Fruit fly (Drosophila melanogaster) whole organism, prepupa: ENCODE results near the gene CG10348.

Source experiments
- Blimp-1 ChIP-seq: fragments of 200-800 bp; sonication (Bioruptor generic); optimal IDR thresholded peaks from 3 replicates; lab custom pipeline; 2017; ENCODE audit warnings: missing biosample characterization, missing genetic modification characterization, mild to moderate bottlenecking, moderate library complexity, missing genetic modification reagents
- CG10669 ChIP-seq: fragments of 200-800 bp; sonication (Bioruptor generic); optimal IDR thresholded peaks from 3 replicates; lab custom pipeline; 2018; ENCODE audit warnings: missing biosample characterization, mild to moderate bottlenecking, missing genetic modification characterization, moderate library complexity
- CG15336 ChIP-seq: fragments of 200-800 bp; sonication (Bioruptor generic); IDR thresholded peaks from 2 replicates; pipeline ENCODE4 v1.3.6; 2022; ENCODE audit warnings: missing biosample characterization, missing genetic modification characterization
- CG1621 ChIP-seq: fragments of 200-800 bp; sonication (Bioruptor generic); optimal IDR thresholded peaks from 3 replicates; lab custom pipeline; 2018; ENCODE audit warnings: missing biosample characterization, mild to moderate bottlenecking, missing genetic modification characterization
- CG16779 ChIP-seq: fragments of 200-800 bp; sonication (Bioruptor generic); optimal IDR thresholded peaks from 3 replicates; lab custom pipeline; 2017; ENCODE audit warnings: missing biosample characterization, mild to moderate bottlenecking, missing genetic modification characterization
- CG3032 ChIP-seq: fragments of 200-800 bp; optimal IDR thresholded peaks from 2 replicates; lab custom pipeline; 2019; ENCODE audit warnings: missing biosample characterization, mild to moderate bottlenecking, missing genetic modification characterization, moderate library complexity
- CG31627 ChIP-seq: fragments of 200-800 bp; sonication (Bioruptor generic); optimal IDR thresholded peaks from 3 replicates; lab custom pipeline; 2016; ENCODE audit warnings: missing biosample characterization, missing genetic modification characterization
- CG32006 ChIP-seq: fragments of 200-800 bp; sonication (Bioruptor generic); optimal IDR thresholded peaks from 3 replicates; lab custom pipeline; 2017; ENCODE audit warnings: missing biosample characterization, mild to moderate bottlenecking, missing genetic modification characterization
- CG34406 ChIP-seq: fragments of 200-800 bp; sonication (Bioruptor generic); optimal IDR thresholded peaks from 3 replicates; lab custom pipeline; 2016; ENCODE audit warnings: missing biosample characterization, missing genetic modification characterization
- CG3919 ChIP-seq: fragments of 200-800 bp; sonication (Bioruptor generic); optimal IDR thresholded peaks from 3 replicates; lab custom pipeline; 2016; ENCODE audit warnings: missing biosample characterization, missing genetic modification characterization
- CG4318 ChIP-seq: fragments of 200-800 bp; sonication (Bioruptor generic); optimal IDR thresholded peaks from 3 replicates; lab custom pipeline; 2017; ENCODE audit warnings: missing biosample characterization, mild to moderate bottlenecking, missing genetic modification characterization
- CG6163 ChIP-seq: fragments of 200-800 bp; sonication (Bioruptor generic); IDR thresholded peaks from 3 replicates; pipeline ENCODE4 v1.3.6; 2022; ENCODE audit warnings: missing biosample characterization, missing genetic modification characterization
- CG6276 ChIP-seq: fragments of 200-800 bp; sonication (Bioruptor generic); optimal IDR thresholded peaks from 2 replicates; lab custom pipeline; 2017; ENCODE audit warnings: missing biosample characterization, mild to moderate bottlenecking, missing genetic modification characterization
- CG6792 ChIP-seq: fragments of 200-800 bp; sonication (Bioruptor generic); optimal IDR thresholded peaks from 3 replicates; lab custom pipeline; 2016; ENCODE audit warnings: missing biosample characterization, missing genetic modification characterization
- CG6808 ChIP-seq: fragments of 200-800 bp; sonication (Bioruptor generic); optimal IDR thresholded peaks from 3 replicates; lab custom pipeline; 2017; ENCODE audit warnings: missing biosample characterization, missing genetic modification characterization, mild to moderate bottlenecking, moderate library complexity, missing genetic modification reagents
- CG6854 ChIP-seq: fragments of 200-800 bp; sonication (Bioruptor generic); optimal IDR thresholded peaks from 2 replicates; lab custom pipeline; 2017; ENCODE audit warnings: missing biosample characterization, mild to moderate bottlenecking, missing genetic modification characterization
- CG7368 ChIP-seq: fragments of 200-800 bp; sonication (Bioruptor generic); optimal IDR thresholded peaks from 3 replicates; lab custom pipeline; 2016; ENCODE audit warnings: missing biosample characterization, missing genetic modification characterization
- CG8319 ChIP-seq: fragments of 200-800 bp; sonication (Bioruptor generic); optimal IDR thresholded peaks from 3 replicates; lab custom pipeline; 2016; ENCODE audit warnings: missing biosample characterization, missing genetic modification characterization
- Eip75B ChIP-seq: fragments of 200-800 bp; sonication (Bioruptor generic); optimal IDR thresholded peaks from 3 replicates; lab custom pipeline; 2016; ENCODE audit warnings: missing biosample characterization, missing genetic modification characterization
- Eip78C ChIP-seq: fragments of 200-800 bp; sonication (Bioruptor generic); peaks from one replicate; lab custom pipeline; 2016; ENCODE audit warnings: missing biosample characterization, missing genetic modification characterization
- Eip93F ChIP-seq: fragments of 200-800 bp; sonication (Bioruptor generic); optimal IDR thresholded peaks from 2 replicates; lab custom pipeline; 2016; ENCODE audit warnings: missing biosample characterization, mild to moderate bottlenecking, missing genetic modification characterization
- Ets21C ChIP-seq: fragments of 200-800 bp; sonication (Bioruptor generic); optimal IDR thresholded peaks from 3 replicates; lab custom pipeline; 2016; ENCODE audit warnings: missing biosample characterization, missing genetic modification characterization
- Gug ChIP-seq: fragments of 200-800 bp; sonication (Bioruptor generic); IDR thresholded peaks from 2 replicates; pipeline ENCODE4 v1.3.6; 2022; ENCODE audit warnings: missing biosample characterization, missing genetic modification characterization
- Hr38 ChIP-seq: sonication (Bioruptor generic); optimal IDR thresholded peaks from 2 replicates; lab custom pipeline; 2016; ENCODE audit warnings: missing biosample characterization, missing genetic modification characterization
- Hr4 ChIP-seq: fragments of 200-800 bp; sonication (Bioruptor generic); optimal IDR thresholded peaks from 3 replicates; lab custom pipeline; 2016; ENCODE audit warnings: missing biosample characterization, missing genetic modification characterization
- Met ChIP-seq: fragments of 200-800 bp; sonication (Bioruptor generic); optimal IDR thresholded peaks from 3 replicates; lab custom pipeline; 2016; ENCODE audit warnings: missing biosample characterization, missing genetic modification characterization
- OdsH ChIP-seq: fragments of 200-800 bp; sonication (Bioruptor generic); optimal IDR thresholded peaks from 3 replicates; lab custom pipeline; 2016; ENCODE audit warnings: missing biosample characterization, missing genetic modification characterization
- Sox14 ChIP-seq: fragments of 200-800 bp; sonication (Bioruptor generic); optimal IDR thresholded peaks from 3 replicates; lab custom pipeline; 2016; ENCODE audit warnings: missing biosample characterization, missing genetic modification characterization
- Sox15 ChIP-seq: fragments of 200-800 bp; sonication (Bioruptor generic); optimal IDR thresholded peaks from 3 replicates; lab custom pipeline; 2016; ENCODE audit warnings: missing biosample characterization, missing genetic modification characterization
- achi ChIP-seq: fragments of 200-800 bp; sonication (Bioruptor generic); optimal IDR thresholded peaks from 3 replicates; lab custom pipeline; 2016; ENCODE audit warnings: missing biosample characterization, missing genetic modification characterization
- acj6 ChIP-seq: fragments of 200-800 bp; sonication (Bioruptor generic); optimal IDR thresholded peaks from 3 replicates; lab custom pipeline; 2016; ENCODE audit warnings: missing biosample characterization, missing genetic modification characterization
- cyc ChIP-seq: fragments of 200-800 bp; sonication (Bioruptor generic); optimal IDR thresholded peaks from 3 replicates; lab custom pipeline; 2016; ENCODE audit warnings: missing biosample characterization, missing genetic modification characterization
- dac ChIP-seq: fragments of 200-800 bp; sonication (Bioruptor generic); optimal IDR thresholded peaks from 2 replicates; lab custom pipeline; 2017; ENCODE audit warnings: missing biosample characterization, mild to moderate bottlenecking, missing genetic modification characterization
- dsx ChIP-seq: fragments of 200-800 bp; optimal IDR thresholded peaks from 3 replicates; lab custom pipeline; 2019; ENCODE audit warnings: missing biosample characterization, mild to moderate bottlenecking, missing genetic modification characterization, moderate library complexity; ENCODE audit not compliant: poor library complexity, severe bottlenecking
- eg ChIP-seq: fragments of 200-800 bp; sonication (Bioruptor generic); IDR thresholded peaks from 3 replicates; pipeline ENCODE4 v1.3.6; 2022; ENCODE audit warnings: missing biosample characterization, missing genetic modification characterization
- esn ChIP-seq: fragments of 200-800 bp; sonication (Bioruptor generic); optimal IDR thresholded peaks from 2 replicates; lab custom pipeline; 2016; ENCODE audit warnings: missing biosample characterization, mild to moderate bottlenecking, missing genetic modification characterization, moderate library complexity
- fd59A ChIP-seq: fragments of 200-800 bp; sonication (Bioruptor generic); optimal IDR thresholded peaks from 2 replicates; lab custom pipeline; 2017; ENCODE audit warnings: missing biosample characterization, mild to moderate bottlenecking, missing genetic modification characterization, missing genetic modification reagents
- fd85E ChIP-seq: fragments of 200-800 bp; sonication (Bioruptor generic); optimal IDR thresholded peaks from 3 replicates; lab custom pipeline; 2016; ENCODE audit warnings: missing biosample characterization, missing genetic modification characterization
- net ChIP-seq: fragments of 200-800 bp; sonication (Bioruptor generic); optimal IDR thresholded peaks from 3 replicates; lab custom pipeline; 2016; ENCODE audit warnings: missing biosample characterization, missing genetic modification characterization
- pdm3 ChIP-seq: fragments of 200-800 bp; sonication (Bioruptor generic); optimal IDR thresholded peaks from 3 replicates; lab custom pipeline; 2016; ENCODE audit warnings: missing biosample characterization, missing genetic modification characterization
- salr ChIP-seq, 2 experiments: fragments of 200-800 bp; sonication (Bioruptor generic); optimal IDR thresholded peaks; 3 replicates each; lab custom pipeline; 2016 to 2018; ENCODE audit warnings: missing biosample characterization in 2 of 2, missing genetic modification characterization in 2 of 2, mild to moderate bottlenecking in 1 of 2
- spab ChIP-seq: fragments of 200-800 bp; sonication (Bioruptor generic); optimal IDR thresholded peaks from 2 replicates; lab custom pipeline; 2017; ENCODE audit warnings: missing biosample characterization, mild to moderate bottlenecking, missing genetic modification characterization, missing genetic modification reagents
- ss ChIP-seq, 2 experiments: fragments of 200-800 bp; sonication (Bioruptor generic); optimal IDR thresholded peaks; 2 replicates in 1 of 2; 3 replicates in 1 of 2; lab custom pipeline; 2017 to 2018; ENCODE audit warnings: mild to moderate bottlenecking in 2 of 2, missing biosample characterization in 2 of 2, missing genetic modification characterization in 2 of 2, moderate library complexity in 1 of 2
- topi ChIP-seq: fragments of 200-800 bp; sonication (Bioruptor generic); optimal IDR thresholded peaks from 3 replicates; lab custom pipeline; 2016; ENCODE audit warnings: missing biosample characterization, missing genetic modification characterization

CG10348 gene

DNA sequence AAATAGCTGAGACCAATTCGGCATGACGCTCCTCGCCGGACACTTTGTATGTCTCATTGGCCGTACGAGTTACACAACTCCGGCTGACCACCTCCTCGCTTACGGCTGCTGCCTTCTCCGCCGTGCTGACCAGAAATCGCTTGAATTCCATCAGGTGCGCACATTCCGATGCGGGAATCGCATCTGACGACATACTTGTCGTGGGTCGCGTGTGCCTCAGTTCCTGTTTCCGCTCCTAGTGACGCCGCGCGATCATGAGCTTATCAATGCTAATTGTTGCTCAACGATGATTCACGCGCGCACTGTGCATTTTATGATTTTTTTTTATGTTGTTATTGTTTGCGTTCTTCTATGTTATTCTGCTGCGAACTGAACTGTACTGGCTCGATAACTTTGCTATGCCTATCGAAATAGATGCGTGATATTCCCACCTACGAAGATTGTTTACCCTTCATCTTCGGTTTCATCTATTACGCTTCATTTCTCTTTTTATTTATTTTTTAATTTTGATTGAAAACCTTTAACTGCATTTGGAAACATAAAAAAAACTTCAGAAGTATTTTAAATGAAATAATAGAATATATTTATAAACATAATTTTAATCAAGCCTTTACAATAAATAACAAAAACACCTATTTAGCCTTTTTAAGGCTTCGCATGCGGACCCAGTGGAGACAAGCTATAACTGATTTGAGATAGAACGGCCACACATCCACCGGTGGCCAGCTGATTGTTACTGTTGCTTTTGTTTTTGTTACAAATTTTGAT is 29.4 kb downstream of the CG10348 start, which contains the start of the genes CG10376 and CG10343 (continued):
- TF ChIP-seq Eip75B (GFP tag; lab: Kevin White, UChicago) (no peak), CG6808 (GFP tag; lab: Kevin White, UChicago) (peak; percentile 77), Gug (peak; percentile 85), CG34406 (peak; percentile 84), acj6 (peak; percentile 82), CG6163 (GFP tag; lab: Robert Waterston, UW) (peak; percentile 76), fd85E (GFP tag; lab: Kevin White, UChicago) (no peak), fd59A (GFP tag; lab: Kevin White, UChicago) (peak; percentile 71), CG15336 (GFP tag; lab: Robert Waterston, UW) (peak; percentile 77), Eip78C (GFP tag; lab: Kevin White, UChicago) (peak; percentile 92), CG8319 (GFP tag; lab: Kevin White, UChicago) (peak; percentile 59), CG1621 (peak; percentile 42), dac (GFP tag; lab: Kevin White, UChicago) (peak; percentile 73), CG16779 (tag; lab: Kevin White, UChicago) (no peak), topi (GFP tag; lab: Kevin White, UChicago) (peak; percentile 66), CG7368 (peak; percentile 55), achi (GFP tag; lab: Kevin White, UChicago) (peak; percentile 82), Sox15 (GFP tag; lab: Kevin White, UChicago) (peak; percentile 88), dsx (GFP tag; lab: Kevin White, UChicago) (peak; percentile 84)

DNA sequence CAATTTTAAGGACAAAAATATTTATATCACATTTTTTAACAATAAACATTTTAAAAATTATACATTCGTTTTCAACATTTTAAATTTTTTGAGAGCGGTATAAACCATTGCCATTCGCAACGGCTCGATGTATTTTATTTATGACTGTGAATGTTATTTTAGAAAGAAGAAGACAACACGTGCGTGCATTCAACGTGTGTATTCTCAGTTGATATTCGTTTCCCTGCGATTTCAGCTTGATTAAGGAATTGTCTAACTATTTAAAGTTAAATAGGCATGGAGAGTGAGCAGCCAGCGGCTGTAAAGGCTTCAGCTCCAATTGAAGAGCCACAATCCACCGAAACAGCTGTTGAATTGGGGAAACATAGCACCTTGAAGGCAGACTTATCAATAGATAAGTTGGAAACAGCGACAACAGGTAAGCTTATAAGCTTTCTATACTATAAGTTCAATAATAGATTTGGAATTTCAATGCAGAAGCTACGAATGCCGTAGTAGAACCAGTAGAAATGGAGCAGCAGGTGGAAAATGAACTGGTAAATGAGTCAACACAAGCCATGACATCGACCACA is 33.7 kb downstream of the CG10348 start, which contains the start of gene CG10341:
Gene CG10341 (plus strand): TSS at position 156 of the 572 bp plus-strand sequence.
- peak; percentile 63 for TF ChIP-seq Eip78C (GFP tag; lab: Kevin White, UChicago)
- TF ChIP-seq Ets21C (GFP tag; lab: Kevin White, UChicago) = no peak

DNA sequence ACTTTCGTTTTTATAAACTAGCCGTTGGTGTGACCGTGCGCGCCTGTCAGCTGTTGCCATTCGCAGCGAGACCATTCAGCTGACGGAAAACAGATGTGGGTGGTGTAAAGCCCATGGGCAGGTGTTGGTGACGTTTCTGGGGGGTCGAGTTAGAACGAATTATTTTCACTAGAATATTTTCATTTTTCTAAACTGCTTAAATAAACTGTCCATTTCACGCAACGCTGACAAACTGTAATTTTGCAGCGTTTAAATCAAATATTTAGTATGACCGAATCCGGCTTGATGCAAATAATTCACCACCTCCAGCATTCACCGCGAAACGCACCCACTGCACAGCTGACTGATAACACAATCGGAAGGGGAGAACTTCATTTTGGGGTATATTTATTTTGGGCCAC is 36.9 kb downstream of the CG10348 start, which contains the start of the genes CG10383 and CG10338:
Gene CG10383 (minus strand): TSS at position 199 of the 401 bp plus-strand sequence.
Gene CG10338 (plus strand): TSS at position 261 of the 401 bp plus-strand sequence.
- TF ChIP-seq CG15336 (GFP tag; lab: Robert Waterston, UW) (peak; percentile 84), eg (GFP tag; lab: Robert Waterston, UW) (peak; percentile 94), cyc (GFP tag; lab: Kevin White, UChicago) (peak; percentile 93), CG32006 (GFP tag; lab: Kevin White, UChicago) (peak; percentile 77), CG7368 (peak; percentile 86), net (GFP tag; lab: Kevin White, UChicago) (peak; percentile 83), CG34406 (peak; percentile 81), CG6163 (GFP tag; lab: Robert Waterston, UW) (peak; percentile 95), Met (GFP tag; lab: Kevin White, UChicago) (peak; percentile 90), CG6792 (GFP tag; lab: Kevin White, UChicago) (peak; percentile 86), CG6854 (GFP tag; lab: Kevin White, UChicago) (peak; percentile 49), salr (GFP tag; optimal IDR thresholded peaks at IDR 0.05; lab: Kevin White, UChicago) (peak; percentile 57 to 64), fd59A (GFP tag; lab: Kevin White, UChicago) (peak; percentile 22), achi (GFP tag; lab: Kevin White, UChicago) (peak; percentile 89), acj6 (peak; percentile 89), pdm3 (GFP tag; lab: Kevin White, UChicago) (no peak), CG31627 (GFP tag; lab: Kevin White, UChicago) (peak; percentile 93), Eip93F (peak; percentile 89), CG3919 (GFP tag; lab: Kevin White, UChicago) (peak; percentile 93), topi (GFP tag; lab: Kevin White, UChicago) (peak; percentile 88), Eip75B (GFP tag; lab: Kevin White, UChicago) (peak; percentile 86), spab (GFP tag; lab: Kevin White, UChicago) (peak; percentile 41), Hr38 (GFP tag; lab: Kevin White, UChicago) (peak; percentile 74), esn (GFP tag; lab: Kevin White, UChicago) (peak; percentile 88), Hr4 (GFP tag; lab: Kevin White, UChicago) (peak; percentile 86), CG4318 (GFP tag; lab: Kevin White, UChicago) (peak; percentile 69), OdsH (peak; percentile 89), CG10669 (peak; percentile 64), CG3032 (tag; lab: Kevin White, UChicago) (peak; percentile 73), ss (GFP tag; optimal IDR thresholded peaks at IDR 0.05; lab: Kevin White, UChicago) (peak; percentile 30 to 33), Sox14 (GFP tag; lab: Kevin White, UChicago) (peak; percentile 91), Blimp-1 (peak; percentile 96), CG6276 (GFP tag; lab: Kevin White, UChicago) (no peak)
